Worm (Caenorhabditis elegans): ENCODE data around the gene Y50D7A.10.
A peak's percentile ranks its signal among the peaks of the same experiment; 100 is the strongest.

DNA sequence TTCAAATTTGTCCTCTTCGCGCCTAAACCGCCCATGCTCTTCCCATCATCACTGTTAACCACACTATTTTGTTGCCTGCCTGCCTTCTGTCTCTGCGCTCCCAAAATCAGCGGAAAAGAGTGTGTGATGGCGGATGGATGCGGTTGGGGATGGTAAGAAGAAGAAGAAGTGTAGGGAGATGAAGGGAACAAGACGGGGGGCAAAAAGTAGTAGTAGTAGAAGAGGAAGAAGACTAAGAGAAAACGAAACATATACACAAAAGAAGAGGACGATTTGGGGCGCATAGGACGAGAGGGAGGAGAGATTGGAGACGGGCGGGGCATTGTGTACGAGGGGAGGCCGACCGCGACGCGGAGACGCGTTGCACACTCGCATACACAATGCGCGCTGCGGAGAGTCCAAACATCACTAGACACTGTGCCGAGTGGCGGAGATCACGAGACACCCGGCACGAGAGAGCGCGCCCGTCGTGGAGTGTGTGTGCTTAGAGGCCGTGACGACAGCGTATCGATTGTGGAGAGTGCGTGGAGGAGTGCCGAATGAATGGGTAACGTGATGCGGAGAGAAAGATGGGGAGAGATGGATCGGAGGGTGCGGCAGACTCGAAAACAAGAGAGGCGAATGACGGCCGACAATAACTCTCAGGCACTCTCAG lies 34.4 kb downstream of the Y50D7A.10 start:
- TF ChIP-seq nhr-11 (tag; optimal IDR thresholded peaks at IDR 0.05) (peak; percentile 77), spr-1 (tag; optimal IDR thresholded peaks at IDR 0.05) (peak; percentile 89), lin-1 (GFP tag; IDR thresholded peaks at IDR 0.05) (peak; percentile 79; the same call in 1 of the 2 replicates), aly-2 (tag; optimal IDR thresholded peaks at IDR 0.05) (no peak), ztf-11 (tag; optimal IDR thresholded peaks at IDR 0.05) (no peak)

All from whole organism, L4 larva.